Fruit fly (Drosophila melanogaster): Measurements from ENCODE around the gene cac.

DNA sequence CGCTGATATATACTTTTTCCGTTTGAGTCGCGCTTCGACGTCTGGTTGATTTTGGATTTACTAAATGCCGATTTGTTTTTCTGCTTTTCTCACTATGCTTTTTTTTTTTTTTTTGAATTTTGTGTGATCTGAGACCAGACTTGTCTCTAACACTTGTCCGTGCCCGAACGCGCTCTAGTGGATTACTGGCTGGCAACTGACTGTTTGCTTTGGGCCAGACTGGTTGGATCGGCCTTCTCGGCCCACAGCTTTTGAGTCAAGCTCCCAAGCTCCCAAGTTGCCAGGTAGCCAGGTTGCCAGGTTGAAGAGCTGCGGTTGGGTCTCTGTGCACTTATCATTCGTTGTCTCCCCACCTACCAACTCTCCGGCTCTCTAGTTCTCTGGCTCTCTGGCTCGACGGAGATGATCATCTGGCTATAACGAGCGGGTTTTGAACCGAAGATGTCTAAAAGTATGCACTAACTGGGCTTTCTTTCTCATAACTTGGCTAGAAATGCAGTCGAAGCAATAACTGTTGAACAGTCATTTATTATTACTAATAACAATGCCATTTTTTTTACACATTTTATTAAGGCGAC lies 67.7 kb downstream of the cac start, which contains the start of gene pot:
- TF ChIP-seq EcR (GFP tag; optimal IDR thresholded peaks at IDR 0.05): no peak
- no peak for TF ChIP-seq CG8478 (optimal IDR thresholded peaks at IDR 0.05)
- no peak for TF ChIP-seq pan (optimal IDR thresholded peaks at IDR 0.05)
- TF ChIP-seq psq (optimal IDR thresholded peaks at IDR 0.05): no peak
- no peak for TF ChIP-seq usp (GFP tag; optimal IDR thresholded peaks at IDR 0.05)

Measured in whole organism.